Fruit fly (Drosophila melanogaster) whole organism, pupa: ENCODE results near the gene Cul3.

Experiments
- CG10348 ChIP-seq: fragments of 200-800 bp; sonication (Bioruptor generic); IDR thresholded peaks from 2 replicates; pipeline ENCODE4 v1.3.6; 2022; ENCODE audit warnings: missing biosample characterization, missing genetic modification characterization
- CG12605 ChIP-seq: fragments of 200-800 bp; sonication (Bioruptor generic); IDR thresholded peaks from 2 replicates; pipeline ENCODE4 v1.3.6; 2022; ENCODE audit warnings: missing biosample characterization, missing genetic modification characterization
- CG13204 ChIP-seq: fragments of 200-800 bp; sonication (Bioruptor generic); optimal IDR thresholded peaks from 2 replicates; lab custom pipeline; 2018; ENCODE audit warnings: missing biosample characterization, mild to moderate bottlenecking, missing genetic modification characterization, moderate library complexity
- CG14655 ChIP-seq: fragments of 200-800 bp; sonication (Bioruptor generic); optimal IDR thresholded peaks from 3 replicates; lab custom pipeline; 2017; ENCODE audit warnings: mild to moderate bottlenecking, missing biosample characterization, missing genetic modification reagents, missing genetic modification characterization
- CG15710 ChIP-seq: fragments of 200-800 bp; sonication (Bioruptor generic); optimal IDR thresholded peaks from 2 replicates; lab custom pipeline; 2018; ENCODE audit warnings: missing biosample characterization, mild to moderate bottlenecking, missing genetic modification characterization, moderate library complexity
- CG17806 ChIP-seq: fragments of 200-800 bp; sonication (Bioruptor generic); optimal IDR thresholded peaks from 2 replicates; lab custom pipeline; 2018; ENCODE audit warnings: missing biosample characterization, mild to moderate bottlenecking, missing genetic modification characterization, moderate library complexity
- CG32121 ChIP-seq: fragments of 200-800 bp; sonication (Bioruptor generic); IDR thresholded peaks from 2 replicates; pipeline ENCODE4 v1.3.6; 2022; ENCODE audit warnings: missing biosample characterization, missing genetic modification characterization
- CG34367 ChIP-seq: fragments of 200-800 bp; sonication (Bioruptor generic); optimal IDR thresholded peaks from 2 replicates; lab custom pipeline; 2018; ENCODE audit warnings: missing biosample characterization, mild to moderate bottlenecking, missing genetic modification characterization
- CG4496 ChIP-seq: fragments of 200-800 bp; sonication (Bioruptor generic); IDR thresholded peaks from 3 replicates; pipeline ENCODE4 v1.3.6; 2022; ENCODE audit warnings: missing biosample characterization, missing genetic modification characterization
- CG8159 ChIP-seq: fragments of 200-800 bp; sonication (Bioruptor generic); optimal IDR thresholded peaks from 3 replicates; lab custom pipeline; 2018; ENCODE audit warnings: missing biosample characterization, mild to moderate bottlenecking, missing genetic modification characterization, moderate library complexity
- CG8301 ChIP-seq: fragments of 200-800 bp; sonication (Bioruptor generic); optimal IDR thresholded peaks from 2 replicates; lab custom pipeline; 2018; ENCODE audit warnings: missing biosample characterization, mild to moderate bottlenecking, missing genetic modification characterization
- CG9948 ChIP-seq: fragments of 200-800 bp; sonication (Bioruptor generic); optimal IDR thresholded peaks from 2 replicates; lab custom pipeline; 2018; ENCODE audit warnings: missing biosample characterization, mild to moderate bottlenecking, missing genetic modification characterization, moderate library complexity
- D1 ChIP-seq: fragments of 200-800 bp; sonication (Bioruptor generic); optimal IDR thresholded peaks from 2 replicates; lab custom pipeline; 2018; ENCODE audit warnings: missing biosample characterization, mild to moderate bottlenecking, missing genetic modification characterization, moderate library complexity
- EcR ChIP-seq: fragments of 200-800 bp; sonication (Bioruptor generic); optimal IDR thresholded peaks from 3 replicates; lab custom pipeline; 2019; ENCODE audit warnings: missing biosample characterization, missing genetic modification characterization, mild to moderate bottlenecking, moderate library complexity, missing genetic modification reagents
- Ets98B ChIP-seq: fragments of 200-800 bp; sonication (Bioruptor generic); IDR thresholded peaks from 2 replicates; pipeline ENCODE4 v1.3.6; 2022; ENCODE audit warnings: missing biosample characterization, missing genetic modification characterization
- Pif1A ChIP-seq: fragments of 200-800 bp; sonication (Bioruptor generic); optimal IDR thresholded peaks from 3 replicates; lab custom pipeline; 2016; ENCODE audit warnings: missing biosample characterization, missing genetic modification characterization
- Pif1B ChIP-seq: fragments of 200-800 bp; sonication (Bioruptor generic); optimal IDR thresholded peaks from 3 replicates; lab custom pipeline; 2016; ENCODE audit warnings: missing biosample characterization, missing genetic modification characterization
- Snoo ChIP-seq: fragments of 200-800 bp; sonication (Bioruptor generic); optimal IDR thresholded peaks from 3 replicates; lab custom pipeline; 2017; ENCODE audit warnings: missing biosample characterization, mild to moderate bottlenecking, missing genetic modification characterization, inconsistent platforms
- fd96Ca ChIP-seq: fragments of 200-800 bp; sonication (Bioruptor generic); IDR thresholded peaks from 3 replicates; pipeline ENCODE4 v1.3.6; 2022; ENCODE audit warnings: missing biosample characterization, missing genetic modification characterization
- gl ChIP-seq: fragments of 200-800 bp; sonication (Bioruptor generic); optimal IDR thresholded peaks from 2 replicates; lab custom pipeline; 2018; ENCODE audit warnings: missing biosample characterization, mild to moderate bottlenecking, missing genetic modification characterization
- rn ChIP-seq: fragments of 200-800 bp; sonication (Bioruptor generic); IDR thresholded peaks from 2 replicates; pipeline ENCODE4 v1.3.6; 2022; ENCODE audit warnings: missing biosample characterization, missing genetic modification characterization

Cul3 gene

DNA sequence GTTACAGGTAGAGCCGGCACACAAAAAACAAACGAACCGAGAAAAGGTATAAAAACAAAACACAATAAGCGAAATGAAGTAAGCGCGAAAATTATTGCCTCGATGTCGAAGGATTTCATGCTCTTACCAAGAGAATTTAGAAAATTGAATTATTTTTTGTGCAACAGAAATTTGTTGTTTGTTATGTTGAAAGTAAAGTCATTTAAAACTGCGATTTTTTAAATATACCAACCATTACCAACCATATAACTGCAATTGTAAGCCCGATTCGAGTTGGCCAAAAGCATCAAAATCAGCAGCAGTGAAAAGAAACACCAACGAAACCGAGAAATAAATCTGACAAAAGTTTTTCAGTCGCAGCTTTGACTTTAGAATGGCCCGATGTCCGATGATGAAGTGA is 9.2 kb upstream of the Cul3 start:
- TF ChIP-seq CG10348 (no peak), Snoo (tag; lab: Kevin White, UChicago) (peak; percentile 39)
- TF ChIP-seq, all 21 proteins: peak for 1

dm6 chr2L:15275794-15276193 is 4.0 kb upstream of the Cul3 start:
- TF ChIP-seq CG17806 (tag; lab: Kevin White, UChicago) (peak; percentile 52), Pif1A (GFP tag; lab: Kevin White, UChicago) (peak; percentile 36), CG8159 (tag; lab: Kevin White, UChicago) (peak; percentile 57), CG15710 (tag; lab: Kevin White, UChicago) (peak; percentile 39), CG13204 (no peak), CG8301 (tag; lab: Kevin White, UChicago) (no peak), fd96Ca (GFP tag; lab: Robert Waterston, UW) (0 out of 3 replicates have a peak, but pooled peaks have one; percentile 8), CG10348 (no peak), Ets98B (GFP tag; lab: Robert Waterston, UW) (no peak), CG12605 (GFP tag; lab: Robert Waterston, UW) (no peak), EcR (GFP tag; lab: Kevin White, UChicago) (no peak), gl (tag; lab: Kevin White, UChicago) (no peak), CG32121 (GFP tag; lab: Robert Waterston, UW) (peak; percentile 29; the same call in 1 of the 2 replicates), CG34367 (tag; lab: Kevin White, UChicago) (peak; percentile 27), Pif1B (GFP tag; lab: Kevin White, UChicago) (peak; percentile 32), D1 (tag; lab: Kevin White, UChicago) (no peak), CG9948 (peak; percentile 32), CG4496 (0 out of 3 replicates have a peak, but pooled peaks have one; percentile 24), Snoo (tag; lab: Kevin White, UChicago) (peak; percentile 43), CG14655 (no peak)

- no peak for TF ChIP-seq CG12605 (GFP tag; lab: Robert Waterston, UW)
- TF ChIP-seq CG14655: no peak
- TF ChIP-seq CG15710 (tag; lab: Kevin White, UChicago): no peak
- no peak for TF ChIP-seq CG8159 (tag; lab: Kevin White, UChicago)
- no peak for TF ChIP-seq CG34367 (tag; lab: Kevin White, UChicago)
- no peak for TF ChIP-seq Pif1A (GFP tag; lab: Kevin White, UChicago)
- TF ChIP-seq fd96Ca (GFP tag; lab: Robert Waterston, UW): no peak
Observed at dm6 chr2L:15274783-15275316, 3.0 kb upstream of the Cul3 start, which contains the start of gene UK114. TSS of gene UK114 (minus strand) at chr2L:15275091.

dm6 chr2L:15274292-15274691 is 2.5 kb upstream of the Cul3 start:
- TF ChIP-seq Pif1A (GFP tag; lab: Kevin White, UChicago) (no peak), fd96Ca (GFP tag; lab: Robert Waterston, UW) (no peak), CG12605 (GFP tag; lab: Robert Waterston, UW) (no peak), CG14655 (no peak), Ets98B (GFP tag; lab: Robert Waterston, UW) (no peak), CG4496 (no peak)

dm6 chr2L:15273521-15274123 is 1.8 kb upstream of the Cul3 start:
- TF ChIP-seq Pif1B (GFP tag; lab: Kevin White, UChicago): no peak
- TF ChIP-seq CG34367 (tag; lab: Kevin White, UChicago): no peak
- TF ChIP-seq rn (GFP tag; lab: Robert Waterston, UW): no peak; the same call in 1 of the 2 replicates
- peak; percentile 4 for TF ChIP-seq CG8159 (tag; lab: Kevin White, UChicago)
- TF ChIP-seq CG13204: no peak
- no peak; the same call in 1 of the 2 replicates for TF ChIP-seq CG32121 (GFP tag; lab: Robert Waterston, UW)
- TF ChIP-seq CG12605 (GFP tag; lab: Robert Waterston, UW): no peak
- no peak for TF ChIP-seq D1 (tag; lab: Kevin White, UChicago)
- peak; percentile 37 for TF ChIP-seq CG17806 (tag; lab: Kevin White, UChicago)
- no peak for TF ChIP-seq EcR (GFP tag; lab: Kevin White, UChicago)
- peak; percentile 7 for TF ChIP-seq CG9948
- TF ChIP-seq gl (tag; lab: Kevin White, UChicago): no peak
- TF ChIP-seq Ets98B (GFP tag; lab: Robert Waterston, UW): peak; percentile 43; the same call in 1 of the 2 replicates
- peak; percentile 22 for TF ChIP-seq CG15710 (tag; lab: Kevin White, UChicago)
- 0 out of 3 replicates have a peak, but pooled peaks have one; percentile 28 for TF ChIP-seq fd96Ca (GFP tag; lab: Robert Waterston, UW)
- TF ChIP-seq, all 21 proteins: peak for 6

- no peak for TF ChIP-seq CG10348
- TF ChIP-seq CG17806 (tag; lab: Kevin White, UChicago): no peak
- TF ChIP-seq, all 21 proteins: peak for 0
Observed at dm6 chr2L:15271336-15271735, 488 bp downstream of the Cul3 start.
